Fruit fly (Drosophila melanogaster): Measurements from ENCODE around the gene CG14400.
A peak's percentile ranks its signal among the peaks of the same experiment; 100 is the strongest.

CG14400 gene

DNA sequence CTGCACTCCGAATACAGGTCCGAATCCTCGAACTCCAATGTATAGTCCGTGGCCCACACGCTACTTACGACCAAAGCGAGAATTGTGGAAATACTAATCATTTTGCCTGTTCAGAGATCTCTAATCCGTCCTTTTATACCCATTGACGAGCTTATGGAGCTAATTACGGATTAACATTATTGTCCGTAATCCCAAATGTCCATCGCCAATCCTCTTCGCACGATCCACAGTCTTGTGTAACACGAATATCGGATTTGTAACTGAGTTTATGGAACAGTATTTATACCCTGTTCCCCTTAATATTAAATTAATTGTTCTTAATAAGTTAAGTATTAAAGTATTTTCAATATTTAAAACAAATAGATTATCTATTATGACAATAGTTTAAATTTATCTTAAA lies 39.3 kb downstream of the CG14400 start, which contains the start of gene CheB38a:
Gene CheB38a, minus strand, starts transcription at position 101 of the 400 bp plus-strand sequence.
- TF ChIP-seq CG17801 (GFP tag; optimal IDR thresholded peaks at IDR 0.05; ENCODE audit: partially characterized antibody): no peak

DNA sequence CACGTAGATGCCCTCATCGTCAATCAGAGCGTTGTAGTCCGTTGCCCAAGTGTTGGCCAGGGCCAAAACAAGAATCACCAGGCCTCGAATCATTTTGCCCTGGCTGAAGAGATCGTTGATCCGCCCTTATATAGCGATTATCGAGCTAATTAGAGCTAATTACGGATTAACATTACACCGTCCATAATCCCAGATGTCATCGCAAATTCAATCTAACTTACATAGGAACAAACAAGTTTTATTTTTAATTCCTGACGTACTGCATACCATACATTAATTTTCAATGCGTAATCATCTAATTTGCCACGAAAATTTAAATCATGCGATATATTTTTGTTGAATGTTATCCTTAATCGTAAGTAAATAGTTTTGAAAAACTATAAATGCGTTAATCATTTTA lies 40.5 kb downstream of the CG14400 start, which contains the start of gene CheB38b:
Gene CheB38b, minus strand, starts transcription at position 101 of the 400 bp plus-strand sequence.
- TF ChIP-seq CG17801 (GFP tag; optimal IDR thresholded peaks at IDR 0.05; ENCODE audit: partially characterized antibody): no peak

DNA sequence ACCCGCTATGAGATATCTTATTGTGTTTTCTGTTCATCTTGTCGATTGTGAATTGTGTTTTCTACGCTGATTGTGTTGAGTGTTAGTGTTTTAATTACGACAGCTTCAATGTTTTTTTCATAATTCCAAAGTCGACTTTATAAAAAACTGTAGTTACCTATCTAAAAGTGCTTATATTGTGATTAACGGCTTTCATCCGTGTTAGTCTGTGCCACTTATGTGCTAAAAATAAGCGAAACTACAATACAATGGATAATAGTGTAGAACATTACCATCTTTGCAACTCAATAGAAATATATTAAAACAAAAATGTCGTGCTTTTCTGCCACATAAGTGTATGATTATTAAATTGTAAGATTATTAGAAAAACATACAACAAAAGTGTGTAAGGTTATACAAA lies 41.6 kb downstream of the CG14400 start, which contains the start of gene CG33322:
Gene CG33322, minus strand, starts transcription at position 101 of the 400 bp plus-strand sequence.
- TF ChIP-seq CG17801 (GFP tag; optimal IDR thresholded peaks at IDR 0.05; ENCODE audit: partially characterized antibody): no peak

DNA sequence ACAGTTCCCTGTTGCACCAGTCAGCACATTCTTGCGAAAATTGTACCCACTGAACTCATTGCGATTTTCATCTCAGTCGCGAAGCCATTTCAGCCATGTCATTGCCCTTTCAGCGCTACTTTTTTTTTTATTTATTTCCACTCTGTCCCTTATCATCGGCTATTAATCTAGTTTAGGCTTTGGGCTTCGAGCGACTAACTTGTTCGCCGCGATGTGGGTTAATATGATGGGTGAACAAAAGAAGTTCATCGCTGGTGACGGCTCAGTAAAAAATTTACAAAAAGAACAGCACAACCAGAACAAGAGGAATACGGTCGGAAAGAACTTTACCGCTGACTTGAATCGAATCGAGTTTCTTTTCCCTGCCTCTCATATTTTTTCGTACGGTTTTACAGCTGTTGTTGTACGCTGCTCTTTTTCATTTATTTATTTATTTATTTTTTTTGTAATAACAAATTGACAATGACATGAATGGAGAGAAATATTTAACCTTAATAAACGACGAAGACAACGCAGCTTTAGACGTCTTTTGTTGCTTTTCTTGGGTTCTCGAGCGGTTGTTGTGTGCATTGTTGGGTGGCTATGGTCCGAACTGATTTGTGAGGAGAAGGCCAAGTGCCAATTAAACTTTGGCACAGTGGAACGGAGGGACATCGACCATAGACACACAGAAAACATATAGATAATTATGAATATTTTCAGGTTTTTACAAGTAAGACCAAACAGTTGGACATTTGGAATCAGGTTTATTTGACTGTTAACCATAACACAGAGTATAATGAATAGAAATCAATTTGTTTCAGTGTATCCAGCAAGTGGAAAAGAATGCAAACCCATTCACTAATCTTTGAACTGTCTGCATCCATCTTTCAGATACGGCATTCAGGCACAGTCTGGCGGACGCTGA lies 45.2 kb downstream of the CG14400 start:
- peak; percentile 40 for TF ChIP-seq CG17801 (GFP tag; optimal IDR thresholded peaks at IDR 0.05; ENCODE audit: partially characterized antibody)

- no peak for TF ChIP-seq CG17801 (GFP tag; optimal IDR thresholded peaks at IDR 0.05; ENCODE audit: partially characterized antibody)
Measured at dm6 chr2L:20811039-20811652, 46.5 kb downstream of the CG14400 start.

- no peak for TF ChIP-seq CG17801 (GFP tag; optimal IDR thresholded peaks at IDR 0.05; ENCODE audit: partially characterized antibody)
Measured at dm6 chr2L:20809229-20809628, 48.5 kb downstream of the CG14400 start.

- TF ChIP-seq CG17801 (GFP tag; optimal IDR thresholded peaks at IDR 0.05; ENCODE audit: partially characterized antibody): no peak
Measured at dm6 chr2L:20808510-20809195, 49.0 kb downstream of the CG14400 start.

DNA sequence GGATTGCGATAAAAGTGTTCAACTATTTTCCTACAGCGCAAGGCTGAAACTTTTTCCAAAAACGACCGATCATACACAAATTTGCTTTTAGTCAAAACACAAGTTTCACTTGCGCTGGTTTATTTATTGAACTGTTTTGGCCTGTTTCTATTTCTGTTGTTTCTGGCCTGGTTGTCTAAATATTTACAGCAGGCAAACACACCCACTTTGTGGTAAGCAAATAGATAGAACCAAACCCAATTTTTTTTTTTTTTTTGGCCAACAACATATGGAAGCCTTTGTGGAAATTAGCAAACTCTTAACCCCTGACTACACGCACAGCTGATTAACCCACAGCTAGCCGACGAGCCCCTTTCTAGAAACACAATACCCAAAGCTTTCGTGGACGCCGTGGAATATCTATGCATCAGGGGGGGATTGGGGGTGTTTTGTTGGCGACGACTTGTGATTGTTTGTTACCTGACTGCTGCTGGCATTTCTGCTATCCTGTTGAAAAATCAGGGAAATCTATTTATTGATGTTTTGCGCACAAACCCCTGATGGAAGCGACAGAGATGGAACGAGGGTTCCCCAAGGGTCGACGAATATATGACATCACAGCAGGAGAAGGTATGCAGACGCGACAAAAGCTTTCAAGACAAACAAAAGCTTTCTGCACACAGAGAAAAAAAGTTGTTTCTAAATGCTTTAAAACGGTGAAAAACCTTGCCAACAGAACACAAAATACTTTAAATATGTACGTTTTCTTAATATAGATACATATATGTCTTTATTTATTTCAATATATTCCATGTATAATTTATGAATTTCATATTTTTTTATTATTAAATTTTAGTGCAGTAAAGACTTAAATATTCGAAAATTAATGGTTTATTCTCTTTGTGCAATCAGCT lies 49.8 kb downstream of the CG14400 start:
- TF ChIP-seq CG17801 (GFP tag; optimal IDR thresholded peaks at IDR 0.05; ENCODE audit: partially characterized antibody): no peak

Data from ovary, adult (tissue).